Fruit fly (Drosophila melanogaster) whole organism, embryonic: Measurements from ENCODE around the gene HipHop.
A peak's percentile ranks its signal among the peaks of the same experiment; 100 is the strongest.

ENCODE experiments used
- Abd-B ChIP-seq: fragments of 200-800 bp; sonication (Bioruptor generic); optimal IDR thresholded peaks from 2 replicates; lab custom pipeline; 2018; ENCODE audit warnings: missing biosample characterization, mild to moderate bottlenecking, missing genetic modification characterization, moderate library complexity
- CG1024 ChIP-seq: fragments of 200-800 bp; sonication (Bioruptor generic); IDR thresholded peaks from 2 replicates; pipeline ENCODE4 v1.3.6; 2022; ENCODE audit warnings: missing biosample characterization, missing genetic modification characterization
- CG11504 ChIP-seq: fragments of 200-800 bp; sonication (Bioruptor generic); optimal IDR thresholded peaks from 3 replicates; lab custom pipeline; 2019; ENCODE audit warnings: missing biosample characterization, mild to moderate bottlenecking, missing genetic modification characterization, moderate library complexity
- CG12219 ChIP-seq: fragments of 200-800 bp; sonication (Bioruptor generic); optimal IDR thresholded peaks from 3 replicates; lab custom pipeline; 2018; ENCODE audit warnings: missing biosample characterization, mild to moderate bottlenecking, missing genetic modification characterization
- CG16779 ChIP-seq: fragments of 200-800 bp; sonication (Bioruptor generic); IDR thresholded peaks from 2 replicates; pipeline ENCODE4 v1.3.6; 2022; ENCODE audit warnings: missing biosample characterization, missing genetic modification characterization
- CG17385 ChIP-seq: fragments of 200-800 bp; sonication (Bioruptor generic); optimal IDR thresholded peaks from 3 replicates; lab custom pipeline; 2018; ENCODE audit warnings: missing biosample characterization, mild to moderate bottlenecking, missing genetic modification characterization
- CG17829 ChIP-seq: fragments of 200-800 bp; optimal IDR thresholded peaks from 2 replicates; lab custom pipeline; 2019; ENCODE audit warnings: missing biosample characterization, mild to moderate bottlenecking, missing genetic modification characterization, moderate library complexity
- CG30403 ChIP-seq: fragments of 200-800 bp; sonication (Bioruptor generic); optimal IDR thresholded peaks from 3 replicates; lab custom pipeline; 2016; ENCODE audit warnings: missing biosample characterization, missing genetic modification characterization
- CG34224 ChIP-seq: fragments of 200-800 bp; sonication (Bioruptor generic); IDR thresholded peaks from 3 replicates; pipeline ENCODE4 v1.3.6; 2022; ENCODE audit warnings: missing biosample characterization, missing genetic modification characterization; ENCODE audit not compliant: partially characterized antibody
- CG3838 ChIP-seq: fragments of 200-800 bp; sonication (Bioruptor generic); optimal IDR thresholded peaks from 3 replicates; lab custom pipeline; 2016; ENCODE audit warnings: missing biosample characterization, missing genetic modification characterization
- CG3847 ChIP-seq: fragments of 200-800 bp; sonication (Bioruptor generic); IDR thresholded peaks from 2 replicates; pipeline ENCODE4 v1.3.6; 2022; ENCODE audit warnings: missing biosample characterization, missing genetic modification characterization
- CG4617 ChIP-seq: fragments of 200-800 bp; sonication (Bioruptor generic); optimal IDR thresholded peaks from 3 replicates; lab custom pipeline; 2016; ENCODE audit warnings: missing biosample characterization, missing genetic modification characterization, borderline replicate concordance
- CG7928 ChIP-seq: fragments of 200-800 bp; sonication (Bioruptor generic); optimal IDR thresholded peaks from 2 replicates; lab custom pipeline; 2017; ENCODE audit warnings: missing biosample characterization, mild to moderate bottlenecking, missing genetic modification characterization
- Camta ChIP-seq: fragments of 200-800 bp; sonication (Bioruptor generic); optimal IDR thresholded peaks from 2 replicates; lab custom pipeline; 2016; ENCODE audit warnings: missing biosample characterization, missing genetic modification characterization
- CrebB ChIP-seq: fragments of 200-800 bp; sonication (Bioruptor generic); optimal IDR thresholded peaks from 3 replicates; lab custom pipeline; 2018; ENCODE audit warnings: missing biosample characterization, mild to moderate bottlenecking, missing genetic modification characterization
- Doc3 ChIP-seq: fragments of 200-800 bp; sonication (Bioruptor generic); IDR thresholded peaks from 3 replicates; pipeline ENCODE4 v1.3.6; 2022; ENCODE audit warnings: missing biosample characterization, missing genetic modification characterization; ENCODE audit not compliant: partially characterized antibody
- Dref ChIP-seq: fragments of 200-800 bp; sonication (Bioruptor generic); IDR thresholded peaks from 2 replicates; pipeline ENCODE4 v1.3.6; 2022; ENCODE audit warnings: missing biosample characterization, missing genetic modification characterization
- ERR ChIP-seq: fragments of 200-800 bp; sonication (Bioruptor generic); optimal IDR thresholded peaks from 2 replicates; lab custom pipeline; 2016; ENCODE audit warnings: missing biosample characterization, missing genetic modification characterization
- Hmr ChIP-seq: fragments of 200-800 bp; sonication (Bioruptor generic); optimal IDR thresholded peaks from 3 replicates; lab custom pipeline; 2017; ENCODE audit warnings: mild to moderate bottlenecking, missing biosample characterization, missing genetic modification reagents, missing genetic modification characterization
- Hmx ChIP-seq: fragments of 200-800 bp; sonication (Bioruptor generic); optimal IDR thresholded peaks from 2 replicates; lab custom pipeline; 2016; ENCODE audit warnings: missing biosample characterization, missing genetic modification characterization
- Max ChIP-seq: fragments of 200-800 bp; sonication (Bioruptor generic); optimal IDR thresholded peaks from 2 replicates; lab custom pipeline; 2016; ENCODE audit warnings: missing biosample characterization, mild to moderate bottlenecking, missing genetic modification characterization
- NC2β ChIP-seq: fragments of 200-800 bp; sonication (Bioruptor generic); optimal IDR thresholded peaks from 2 replicates; lab custom pipeline; 2016; ENCODE audit warnings: missing biosample characterization, missing genetic modification characterization
- Nf-YC ChIP-seq: fragments of 200-800 bp; optimal IDR thresholded peaks from 3 replicates; lab custom pipeline; 2019; ENCODE audit warnings: missing biosample characterization, mild to moderate bottlenecking, missing genetic modification characterization, moderate library complexity
- Scr ChIP-seq: fragments of 200-800 bp; sonication (Bioruptor generic); IDR thresholded peaks from 2 replicates; pipeline ENCODE4 v1.3.6; 2022; ENCODE audit warnings: missing biosample characterization, missing genetic modification characterization; ENCODE audit not compliant: partially characterized antibody
- Taf1 ChIP-seq: fragments of 200-800 bp; sonication (Bioruptor generic); IDR thresholded peaks from 2 replicates; pipeline ENCODE4 v1.3.6; 2022; ENCODE audit warnings: missing biosample characterization, missing genetic modification characterization
- ara ChIP-seq: fragments of 200-800 bp; sonication (Bioruptor generic); IDR thresholded peaks from 2 replicates; pipeline ENCODE4 v1.3.6; 2022; ENCODE audit warnings: missing biosample characterization, missing genetic modification characterization
- az2 ChIP-seq: fragments of 200-800 bp; sonication (Bioruptor generic); optimal IDR thresholded peaks from 3 replicates; lab custom pipeline; 2016; ENCODE audit warnings: missing biosample characterization, missing genetic modification characterization
- bcd ChIP-seq: fragments of 200-800 bp; sonication (Bioruptor generic); optimal IDR thresholded peaks from 2 replicates; lab custom pipeline; 2017; ENCODE audit warnings: missing biosample characterization, mild to moderate bottlenecking, missing genetic modification characterization
- bigmax ChIP-seq: fragments of 200-800 bp; sonication (Bioruptor generic); optimal IDR thresholded peaks from 2 replicates; lab custom pipeline; 2018; ENCODE audit warnings: missing biosample characterization, mild to moderate bottlenecking, missing genetic modification characterization
- cato ChIP-seq: fragments of 200-800 bp; sonication (Bioruptor generic); optimal IDR thresholded peaks from 2 replicates; lab custom pipeline; 2016; ENCODE audit warnings: missing biosample characterization, missing genetic modification characterization, borderline replicate concordance
- crol ChIP-seq: fragments of 200-800 bp; sonication (Bioruptor generic); IDR thresholded peaks from 2 replicates; pipeline ENCODE4 v1.3.6; 2022; ENCODE audit warnings: missing biosample characterization, missing genetic modification characterization
- ewg ChIP-seq: fragments of 200-800 bp; sonication (Bioruptor generic); optimal IDR thresholded peaks from 3 replicates; lab custom pipeline; 2017; ENCODE audit warnings: mild to moderate bottlenecking, missing biosample characterization, missing genetic modification reagents, missing genetic modification characterization
- klu ChIP-seq: fragments of 200-800 bp; sonication (Bioruptor generic); IDR thresholded peaks from 2 replicates; pipeline ENCODE4 v1.3.6; 2022; ENCODE audit warnings: missing biosample characterization, missing genetic modification characterization
- knrl ChIP-seq: fragments of 200-800 bp; sonication (Bioruptor generic); IDR thresholded peaks from 3 replicates; pipeline ENCODE4 v1.3.6; 2022; ENCODE audit warnings: missing biosample characterization, missing genetic modification characterization; ENCODE audit not compliant: partially characterized antibody
- lmd ChIP-seq: fragments of 200-800 bp; sonication (Bioruptor generic); IDR thresholded peaks from 2 replicates; pipeline ENCODE4 v1.3.6; 2022; ENCODE audit warnings: missing biosample characterization, missing genetic modification characterization
- mam ChIP-seq: fragments of 200-800 bp; sonication (Bioruptor generic); optimal IDR thresholded peaks from 3 replicates; lab custom pipeline; 2016; ENCODE audit warnings: missing biosample characterization, missing genetic modification characterization
- nau ChIP-seq: fragments of 200-800 bp; sonication (Bioruptor generic); optimal IDR thresholded peaks from 3 replicates; lab custom pipeline; 2017; ENCODE audit warnings: missing biosample characterization, mild to moderate bottlenecking, missing genetic modification characterization, missing genetic modification reagents
- nom ChIP-seq: fragments of 200-800 bp; sonication (Bioruptor generic); optimal IDR thresholded peaks from 2 replicates; lab custom pipeline; 2017; ENCODE audit warnings: missing biosample characterization, missing genetic modification characterization, mild to moderate bottlenecking, moderate library complexity, missing genetic modification reagents
- pan ChIP-seq, 4 experiments: fragments of >200 bp in 3 of 4; fragments of 200-800 bp in 1 of 4; sonication (Bioruptor generic) in 1 of 4; optimal IDR thresholded peaks in 3 of 4; IDR thresholded peaks in 1 of 4; 2 replicates each; pipeline versions ENCODE4 v1.3.6 to Lab custom; 2017 to 2022; ENCODE audit warnings: missing biosample characterization in 2 of 4, missing genetic modification characterization in 2 of 4, mixed read lengths in 1 of 4
- pb ChIP-seq: fragments of 200-800 bp; sonication (Bioruptor generic); optimal IDR thresholded peaks from 3 replicates; lab custom pipeline; 2016; ENCODE audit warnings: missing biosample characterization, missing genetic modification characterization
- pzg ChIP-seq: fragments of 200-800 bp; sonication (Bioruptor generic); optimal IDR thresholded peaks from 3 replicates; lab custom pipeline; 2018; ENCODE audit warnings: missing biosample characterization, mild to moderate bottlenecking, missing genetic modification characterization, moderate library complexity
- repo ChIP-seq: fragments of 200-800 bp; sonication (Bioruptor generic); optimal IDR thresholded peaks from 2 replicates; lab custom pipeline; 2016; ENCODE audit warnings: missing biosample characterization, missing genetic modification characterization
- sc ChIP-seq, 3 experiments: fragments of >200 bp in 2 of 3; fragments of 200-800 bp in 1 of 3; sonication (Bioruptor generic) in 1 of 3; optimal IDR thresholded peaks; 2 replicates in 2 of 3; 3 replicates in 1 of 3; lab custom pipeline; 2017; ENCODE audit warnings: mild to moderate bottlenecking in 1 of 3, missing biosample characterization in 1 of 3, missing genetic modification characterization in 1 of 3, missing genetic modification reagents in 1 of 3
- tap ChIP-seq: fragments of 200-800 bp; optimal IDR thresholded peaks from 3 replicates; lab custom pipeline; 2019; ENCODE audit warnings: missing biosample characterization, mild to moderate bottlenecking, missing genetic modification characterization, moderate library complexity
- tx ChIP-seq: fragments of 200-800 bp; sonication (Bioruptor generic); optimal IDR thresholded peaks from 2 replicates; lab custom pipeline; 2016; ENCODE audit warnings: missing biosample characterization, missing genetic modification characterization
- unc-4 ChIP-seq: fragments of 200-800 bp; sonication (Bioruptor generic); IDR thresholded peaks from 2 replicates; pipeline ENCODE4 v1.3.6; 2022; ENCODE audit warnings: missing biosample characterization, missing genetic modification characterization; ENCODE audit not compliant: partially characterized antibody
- wdn ChIP-seq: fragments of 200-800 bp; sonication (Bioruptor generic); IDR thresholded peaks from 2 replicates; pipeline ENCODE4 v1.3.6; 2022; ENCODE audit warnings: missing biosample characterization, missing genetic modification characterization
- zf30C ChIP-seq: fragments of 200-800 bp; sonication (Bioruptor generic); optimal IDR thresholded peaks from 3 replicates; lab custom pipeline; 2018; ENCODE audit warnings: missing biosample characterization, mild to moderate bottlenecking, missing genetic modification characterization

Gene HipHop

DNA sequence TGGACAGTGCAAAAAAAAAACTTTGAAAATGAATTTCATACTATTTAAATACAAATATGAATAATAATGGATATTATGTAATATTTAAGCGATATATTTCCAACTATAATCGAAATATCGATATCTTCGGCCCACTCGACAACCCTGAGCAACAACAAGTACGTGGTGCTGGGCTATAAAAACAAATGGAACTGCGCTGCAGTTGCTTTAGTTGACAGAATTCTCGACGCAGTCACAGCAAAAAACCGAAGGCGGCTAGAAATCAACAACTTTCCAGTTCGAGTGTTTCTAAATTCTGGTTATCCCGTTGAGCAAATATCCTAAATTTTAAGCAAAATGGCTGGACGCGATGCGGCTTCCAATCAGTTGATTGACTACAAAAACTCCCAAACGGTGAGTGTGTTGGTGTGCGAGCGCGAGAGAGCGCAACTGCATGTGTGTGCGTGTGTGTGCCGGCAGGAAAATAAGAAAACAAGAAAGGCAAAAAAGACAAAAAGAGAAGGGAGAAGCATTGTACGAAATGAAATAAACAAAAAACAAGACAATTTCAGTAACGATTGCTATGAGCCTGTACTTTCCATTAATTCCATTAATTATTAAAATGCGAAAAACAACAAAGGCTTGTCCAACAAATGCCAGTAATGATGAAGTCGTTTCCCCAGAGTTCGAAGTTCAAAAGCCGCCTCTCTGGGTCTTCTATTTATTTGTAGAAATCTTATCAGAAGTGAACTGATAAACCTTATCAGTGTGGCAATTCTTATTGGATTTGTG, 1.7 kb downstream of the HipHop start, which contains the start of gene Cat (continued):
- TF ChIP-seq ara (GFP tag; lab: Robert Waterston, UW) (no peak), bcd (GFP tag; lab: Kevin White, UChicago) (no peak), CG17829 (tag; lab: Kevin White, UChicago) (peak; percentile 39), Max (GFP tag; lab: Kevin White, UChicago) (peak; percentile 59), CG3847 (GFP tag; lab: Robert Waterston, UW) (no peak), wdn (GFP tag; lab: Robert Waterston, UW) (no peak), pzg (GFP tag; lab: Kevin White, UChicago) (peak; percentile 54), nau (GFP tag; lab: Kevin White, UChicago) (peak; percentile 23), CG12219 (GFP tag; lab: Kevin White, UChicago) (no peak), unc-4 (peak; percentile 91), tap (tag; lab: Kevin White, UChicago) (no peak), zf30C (GFP tag; lab: Kevin White, UChicago) (no peak), mam (GFP tag; lab: Kevin White, UChicago) (no peak), CG4617 (GFP tag; lab: Kevin White, UChicago) (peak; percentile 84), nom (GFP tag; lab: Kevin White, UChicago) (peak; percentile 100), repo (GFP tag; lab: Kevin White, UChicago) (no peak), klu (GFP tag; lab: Robert Waterston, UW) (no peak), CG17385 (GFP tag; lab: Kevin White, UChicago) (peak; percentile 36), CG11504 (tag; lab: Kevin White, UChicago) (no peak), lmd (no peak), pb (GFP tag; lab: Kevin White, UChicago) (no peak), CrebB (no peak), sc (optimal IDR thresholded peaks at IDR 0.05; lab: Kevin White, UChicago) (no peak), sc (GFP tag; optimal IDR thresholded peaks at IDR 0.05; lab: Kevin White, UChicago) (no peak), Doc3 (GFP tag; lab: Robert Waterston, UW) (peak; percentile 88), Abd-B (peak; percentile 78), Nf-YC (tag; lab: Kevin White, UChicago) (peak; percentile 54), CG1024 (GFP tag; lab: Robert Waterston, UW) (no peak; the same call in 1 of the 2 replicates), Dref (no peak; the same call in 1 of the 2 replicates), CG16779 (GFP tag; lab: Robert Waterston, UW) (no peak), cato (GFP tag; lab: Kevin White, UChicago) (no peak), CG3838 (GFP tag; lab: Kevin White, UChicago) (no peak), bigmax (no peak), NC2β (GFP tag; lab: Kevin White, UChicago) (peak; percentile 15), Camta (GFP tag; lab: Kevin White, UChicago) (no peak), ewg (GFP tag; lab: Kevin White, UChicago) (peak; percentile 10), tx (peak; percentile 25), crol (GFP tag; lab: Robert Waterston, UW) (no peak), Taf1 (no peak), az2 (GFP tag; lab: Kevin White, UChicago) (peak; percentile 26), ERR (GFP tag; lab: Kevin White, UChicago) (no peak), CG30403 (peak; percentile 63), CG7928 (GFP tag; lab: Kevin White, UChicago) (no peak), CG34224 (GFP tag; lab: Robert Waterston, UW) (peak; percentile 89), Hmx (no peak), Hmr (GFP tag; lab: Kevin White, UChicago) (peak; percentile 41), pan (optimal IDR thresholded peaks at IDR 0.05; lab: Kevin White, UChicago) (no peak), pan (GFP tag; optimal IDR thresholded peaks at IDR 0.05 in 1 of 2, IDR thresholded peaks at IDR 0.05 in 1 of 2) (peak in 1 of 2 experiments; percentile 37), Scr (peak; percentile 91), knrl (peak; percentile 77; the same call in 1 of the 3 replicates)
